Worm (Caenorhabditis elegans): ENCODE measurements around the gene M57.2.

DNA sequence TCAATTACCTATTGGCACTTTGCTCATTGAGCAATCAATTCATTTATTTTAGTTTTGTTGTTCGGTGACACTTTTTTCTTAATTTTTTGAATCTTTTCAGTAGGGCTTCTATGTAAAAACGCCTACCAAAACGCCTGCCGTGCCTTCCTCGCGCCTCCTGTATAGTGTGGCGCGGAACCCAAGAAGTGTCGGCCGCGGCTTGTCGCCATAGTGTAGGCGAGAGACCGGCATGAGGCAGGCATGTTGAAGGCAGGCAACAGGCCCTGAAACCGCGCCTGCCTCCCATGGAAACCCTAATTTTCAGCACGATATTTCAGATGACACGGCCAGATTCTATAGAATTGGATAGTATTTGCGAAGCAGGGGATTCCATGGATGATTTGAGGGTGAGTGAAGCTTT lies 41.5 kb downstream of the M57.2 start, which contains the start of gene otpl-1:
- no peak for TF ChIP-seq nhr-11 (tag; optimal IDR thresholded peaks at IDR 0.05)
- no peak for TF ChIP-seq isw-1 (GFP tag; IDR thresholded peaks at IDR 0.05)
- no peak for TF ChIP-seq unc-62 (GFP tag; optimal IDR thresholded peaks at IDR 0.05)

Measured in whole organism, L1 larva.